Fruit fly (Drosophila melanogaster): ENCODE results near the gene Tg.

DNA sequence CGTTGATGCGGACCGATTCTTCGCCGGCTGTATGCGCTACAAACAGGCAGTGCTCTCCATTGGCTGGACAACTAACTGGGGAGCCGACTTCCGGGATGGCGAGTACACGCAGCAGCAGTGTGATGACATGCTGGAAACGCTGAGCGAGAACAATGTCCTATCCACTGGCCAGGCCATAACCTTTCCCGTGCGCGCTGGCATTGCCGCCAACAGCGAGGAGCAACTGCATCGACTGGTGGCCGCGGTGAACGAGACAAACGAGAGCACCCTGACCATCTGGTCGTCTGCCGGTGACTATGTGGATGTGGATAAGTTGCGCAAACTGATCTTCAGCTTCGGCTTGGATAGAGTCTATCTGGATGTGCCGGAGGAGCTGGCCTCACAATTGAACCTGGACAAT is 25.0 kb upstream of the Tg start:
- TF ChIP-seq psq (optimal IDR thresholded peaks at IDR 0.05) (no peak), Sin3A (optimal IDR thresholded peaks at IDR 0.05) (no peak), ttk (optimal IDR thresholded peaks at IDR 0.05) (no peak)

All from Kc167 (cell line).